Worm (Caenorhabditis elegans): ENCODE measurements around the gene F13E6.2.

- TF ChIP-seq skn-1 (tag; optimal IDR thresholded peaks at IDR 0.05) (no peak), lin-15B (tag; optimal IDR thresholded peaks at IDR 0.05) (no peak), ces-1 (GFP tag; optimal IDR thresholded peaks at IDR 0.05) (no peak), ztf-11 (tag; optimal IDR thresholded peaks at IDR 0.05) (no peak), aha-1 (tag; optimal IDR thresholded peaks at IDR 0.05) (no peak), tlp-1 (tag; optimal IDR thresholded peaks at IDR 0.05) (no peak), pqm-1 (tag; optimal IDR thresholded peaks at IDR 0.05) (no peak), snpc-4 (tag; optimal IDR thresholded peaks at IDR 0.05) (no peak), nhr-237 (tag; optimal IDR thresholded peaks at IDR 0.05) (no peak), fkh-10 (GFP tag; optimal IDR thresholded peaks at IDR 0.05) (no peak), lin-35 (GFP tag; optimal IDR thresholded peaks at IDR 0.05) (no peak), sup-37 (GFP tag; optimal IDR thresholded peaks at IDR 0.05) (no peak), elt-3 (tag; optimal IDR thresholded peaks at IDR 0.05) (no peak), unc-98 (GFP tag; IDR thresholded peaks at IDR 0.05) (no peak)
Measured at ce11 chrX:10675952-10676351, 1.9 kb upstream of the F13E6.2 start.
